Worm (Caenorhabditis elegans) whole organism, young adult: ENCODE measurements around the gene Y73B6BL.22.

Experiments used
- B0035.1 ChIP-seq: sonication (generic microtip); optimal IDR thresholded peaks from 2 replicates; lab custom pipeline; 2016; ENCODE audit warnings: missing genetic modification characterization, mild to moderate bottlenecking, missing compliant biosample characterization, missing genotype, missing genetic modification reagents
- C17E4.6 ChIP-seq: fragments of 200-800 bp; sonication (Bioruptor generic); IDR thresholded peaks from 2 replicates; pipeline ENCODE4 v1.3.6; 2022; ENCODE audit warnings: missing genetic modification reagents, missing genetic modification characterization, missing compliant biosample characterization
- D2030.7 ChIP-seq: fragments of 200-800 bp; sonication (Bioruptor generic); IDR thresholded peaks from 2 replicates; pipeline ENCODE4 v1.3.6; 2022; ENCODE audit warnings: missing genetic modification reagents, missing genetic modification characterization, missing compliant biosample characterization
- F10E7.11 ChIP-seq: sonication (generic microtip); optimal IDR thresholded peaks from 2 replicates; lab custom pipeline; 2017; ENCODE audit warnings: mild to moderate bottlenecking, missing genetic modification characterization, moderate library complexity, missing compliant biosample characterization
- F39B2.1 ChIP-seq: fragments of 200-800 bp; sonication (Bioruptor generic); IDR thresholded peaks from 2 replicates; pipeline ENCODE4 v1.3.6; 2022; ENCODE audit warnings: missing genetic modification reagents, missing genetic modification characterization, missing compliant biosample characterization
- F55B11.4 ChIP-seq: sonication (generic microtip); optimal IDR thresholded peaks from 2 replicates; lab custom pipeline; 2016; ENCODE audit warnings: missing compliant biosample characterization, missing genetic modification characterization, borderline replicate concordance; ENCODE audit not compliant: insufficient read depth
- K11D2.4 ChIP-seq: fragments of 200-800 bp; sonication (Bioruptor generic); IDR thresholded peaks from 2 replicates; pipeline ENCODE4 v1.3.6; 2022; ENCODE audit warnings: missing genetic modification reagents, missing genetic modification characterization, missing compliant biosample characterization
- Y56A3A.18 ChIP-seq: fragments of 200-800 bp; sonication (Bioruptor generic); IDR thresholded peaks from 2 replicates; pipeline ENCODE4 v1.3.6; 2022; ENCODE audit warnings: missing genetic modification reagents, missing genetic modification characterization, missing compliant biosample characterization
- ZK185.1 ChIP-seq: sonication (generic microtip); optimal IDR thresholded peaks from 2 replicates; lab custom pipeline; 2016; ENCODE audit warnings: mild to moderate bottlenecking, missing genetic modification characterization, missing compliant biosample characterization; ENCODE audit not compliant: poor library complexity, severe bottlenecking
- atf-7 ChIP-seq: sonication (generic microtip); optimal IDR thresholded peaks from 2 replicates; lab custom pipeline; 2017; ENCODE audit warnings: mild to moderate bottlenecking, missing genetic modification characterization, missing compliant biosample characterization
- attf-6 ChIP-seq: fragments of 200-800 bp; sonication (Bioruptor generic); IDR thresholded peaks from 2 replicates; pipeline ENCODE4 v1.3.6; 2022; ENCODE audit warnings: missing genetic modification reagents, missing genetic modification characterization, missing compliant biosample characterization
- bed-2 ChIP-seq: fragments of 200-800 bp; sonication (Bioruptor generic); IDR thresholded peaks from 2 replicates; pipeline ENCODE4 v1.3.6; 2022; ENCODE audit warnings: missing genetic modification reagents, missing genetic modification characterization, missing compliant biosample characterization
- ccch-3 ChIP-seq: fragments of 200-800 bp; sonication (Bioruptor generic); optimal IDR thresholded peaks from 2 replicates; lab custom pipeline; 2018; ENCODE audit warnings: mild to moderate bottlenecking, missing genetic modification characterization, missing compliant biosample characterization
- ceh-100 ChIP-seq: fragments of 200-800 bp; sonication (Bioruptor generic); IDR thresholded peaks from 2 replicates; pipeline ENCODE4 v1.3.6; 2022; ENCODE audit warnings: missing genetic modification reagents, missing genetic modification characterization, missing compliant biosample characterization
- ceh-40 ChIP-seq: fragments of 200-800 bp; sonication (Bioruptor generic); IDR thresholded peaks from 2 replicates; pipeline ENCODE4 v1.3.6; 2022; ENCODE audit warnings: missing genetic modification characterization, missing compliant biosample characterization
- ceh-58 ChIP-seq: fragments of 200-800 bp; sonication (Bioruptor generic); IDR thresholded peaks from 2 replicates; pipeline ENCODE4 v1.3.6; 2022; ENCODE audit warnings: missing genetic modification characterization, missing compliant biosample characterization
- ceh-79 ChIP-seq: sonication (generic microtip); optimal IDR thresholded peaks from 2 replicates; lab custom pipeline; 2017; ENCODE audit warnings: mild to moderate bottlenecking, missing genetic modification characterization, missing compliant biosample characterization
- dox-1 ChIP-seq: fragments of 200-800 bp; sonication (Bioruptor generic); IDR thresholded peaks from 2 replicates; pipeline ENCODE4 v1.3.6; 2022; ENCODE audit warnings: missing genetic modification reagents, missing genetic modification characterization, missing compliant biosample characterization
- dpff-1 ChIP-seq: sonication (generic microtip); optimal IDR thresholded peaks from 2 replicates; lab custom pipeline; 2017; ENCODE audit warnings: mild to moderate bottlenecking, missing genetic modification characterization, missing compliant biosample characterization
- egl-44 ChIP-seq: fragments of 200-800 bp; sonication (Bioruptor generic); IDR thresholded peaks from 2 replicates; pipeline ENCODE4 v1.3.6; 2022; ENCODE audit warnings: missing genetic modification reagents, missing genetic modification characterization, missing compliant biosample characterization
- egrh-3 ChIP-seq: fragments of 200-800 bp; sonication (Bioruptor generic); IDR thresholded peaks from 2 replicates; pipeline ENCODE4 v1.3.6; 2022; ENCODE audit warnings: missing genetic modification reagents, missing genetic modification characterization, missing compliant biosample characterization
- ets-4 ChIP-seq: fragments of 200-800 bp; sonication (Bioruptor generic); optimal IDR thresholded peaks from 2 replicates; lab custom pipeline; 2018; ENCODE audit warnings: mild to moderate bottlenecking, missing genetic modification characterization, missing compliant biosample characterization
- fkh-3 ChIP-seq: sonication (generic microtip); optimal IDR thresholded peaks from 2 replicates; lab custom pipeline; 2016; ENCODE audit warnings: mild to moderate bottlenecking, missing genetic modification characterization, missing compliant biosample characterization
- hrde-1 ChIP-seq: sonication (generic microtip); optimal IDR thresholded peaks from 2 replicates; lab custom pipeline; 2016; ENCODE audit warnings: missing genetic modification characterization, mild to moderate bottlenecking, missing compliant biosample characterization, moderate library complexity, missing genotype, missing genetic modification reagents, borderline replicate concordance
- hsf-1 ChIP-seq: fragments of 200-800 bp; sonication (Bioruptor generic); IDR thresholded peaks from 2 replicates; pipeline ENCODE4 v1.3.6; 2022; ENCODE audit warnings: missing genetic modification reagents, missing genetic modification characterization, missing compliant biosample characterization
- let-526 ChIP-seq: fragments of 200-800 bp; sonication (Bioruptor generic); IDR thresholded peaks from 2 replicates; pipeline ENCODE4 v1.3.6; 2022; ENCODE audit warnings: missing genetic modification reagents, missing genetic modification characterization, missing compliant biosample characterization
- lin-26 ChIP-seq: fragments of 200-800 bp; sonication (Bioruptor generic); IDR thresholded peaks from 2 replicates; pipeline ENCODE4 v1.3.6; 2022; ENCODE audit warnings: missing genetic modification reagents, missing genetic modification characterization, missing compliant biosample characterization
- lin-35 ChIP-seq, 3 experiments: fragments of 150-350 bp in 2 of 3; sonication (generic microtip) in 1 of 3; optimal IDR thresholded peaks; 2 replicates each; lab custom pipeline; 2014 to 2018; ENCODE audit warnings: missing biosample characterization in 3 of 3, missing genetic modification characterization in 3 of 3, missing genetic modification reagents in 3 of 3
- lin-40 ChIP-seq: sonication (generic microtip); optimal IDR thresholded peaks from 2 replicates; lab custom pipeline; 2016; ENCODE audit warnings: missing genetic modification characterization, mild to moderate bottlenecking, missing compliant biosample characterization, missing genotype, missing genetic modification reagents
- lin-54 ChIP-seq: fragments of 200-800 bp; sonication (Bioruptor generic); optimal IDR thresholded peaks from 2 replicates; lab custom pipeline; 2018; ENCODE audit warnings: mild to moderate bottlenecking, missing genetic modification characterization, missing compliant biosample characterization
- lsl-1 ChIP-seq: fragments of 200-800 bp; sonication (Bioruptor generic); optimal IDR thresholded peaks from 2 replicates; lab custom pipeline; 2018; ENCODE audit warnings: mild to moderate bottlenecking, missing genetic modification characterization, moderate library complexity, missing compliant biosample characterization
- lsy-27 ChIP-seq: sonication (generic microtip); optimal IDR thresholded peaks from 2 replicates; lab custom pipeline; 2017; ENCODE audit warnings: missing genetic modification characterization, mild to moderate bottlenecking, missing compliant biosample characterization, antibody characterized with exemption, missing genotype, borderline replicate concordance; ENCODE audit not compliant: insufficient read depth
- madf-6 ChIP-seq: fragments of 200-800 bp; sonication (Bioruptor generic); IDR thresholded peaks from 2 replicates; pipeline ENCODE4 v1.3.6; 2022; ENCODE audit warnings: missing genetic modification reagents, missing genetic modification characterization, missing compliant biosample characterization
- mel-28 ChIP-seq: sonication (generic microtip); optimal IDR thresholded peaks from 2 replicates; lab custom pipeline; 2016; ENCODE audit warnings: borderline replicate concordance, mild to moderate bottlenecking, missing genetic modification characterization, missing compliant biosample characterization
- mxl-1 ChIP-seq: sonication (generic microtip); optimal IDR thresholded peaks from 2 replicates; lab custom pipeline; 2016; ENCODE audit warnings: missing genetic modification characterization, missing compliant biosample characterization
- nhr-179 ChIP-seq: sonication (generic microtip); optimal IDR thresholded peaks from 2 replicates; lab custom pipeline; 2016; ENCODE audit warnings: mild to moderate bottlenecking, missing genetic modification characterization, missing compliant biosample characterization
- pbrm-1 ChIP-seq: fragments of 200-800 bp; sonication (Bioruptor generic); IDR thresholded peaks from 2 replicates; pipeline ENCODE4 v1.3.6; 2022; ENCODE audit warnings: missing genetic modification reagents, missing genetic modification characterization, missing compliant biosample characterization
- sea-2 ChIP-seq: fragments of 200-800 bp; sonication (Bioruptor generic); IDR thresholded peaks from 2 replicates; pipeline ENCODE4 v1.3.6; 2022; ENCODE audit warnings: missing genetic modification characterization, missing compliant biosample characterization
- snpc-1.3 ChIP-seq: sonication (generic microtip); optimal IDR thresholded peaks from 2 replicates; lab custom pipeline; 2017; ENCODE audit warnings: missing genetic modification characterization, mild to moderate bottlenecking, missing compliant biosample characterization, antibody characterized with exemption, moderate library complexity, missing genotype, missing genetic modification reagents; ENCODE audit not compliant: insufficient read depth
- snpc-3.4 ChIP-seq: sonication (generic microtip); optimal IDR thresholded peaks from 2 replicates; lab custom pipeline; 2017; ENCODE audit warnings: missing genetic modification characterization, mild to moderate bottlenecking, missing compliant biosample characterization, antibody characterized with exemption, moderate library complexity, missing genotype, missing genetic modification reagents
- snpc-4 ChIP-seq, 5 experiments: fragments of 150-350 bp in 1 of 5; sonication (generic microtip) in 4 of 5; optimal IDR thresholded peaks; 2 replicates each; lab custom pipeline; 2014 to 2018; ENCODE audit warnings: missing genetic modification characterization in 5 of 5, missing biosample characterization in 3 of 5, antibody characterized with exemption in 2 of 5, mild to moderate bottlenecking in 2 of 5, missing compliant biosample characterization in 2 of 5, missing genotype in 2 of 5, moderate library complexity in 2 of 5, missing genetic modification reagents in 1 of 5
- tlf-1 ChIP-seq: fragments of 200-800 bp; sonication (Bioruptor generic); optimal IDR thresholded peaks from 2 replicates; lab custom pipeline; 2018; ENCODE audit warnings: mild to moderate bottlenecking, missing genetic modification characterization, missing compliant biosample characterization
- unc-130 ChIP-seq: sonication (generic microtip); optimal IDR thresholded peaks from 2 replicates; lab custom pipeline; 2016; ENCODE audit warnings: missing genetic modification reagents, missing genetic modification characterization, missing compliant biosample characterization
- zim-3 ChIP-seq: sonication (generic microtip); optimal IDR thresholded peaks from 2 replicates; lab custom pipeline; 2017; ENCODE audit warnings: mild to moderate bottlenecking, missing genetic modification characterization, moderate library complexity, missing compliant biosample characterization
- ztf-3 ChIP-seq: fragments of 200-800 bp; sonication (Bioruptor generic); optimal IDR thresholded peaks from 2 replicates; lab custom pipeline; 2018; ENCODE audit warnings: mild to moderate bottlenecking, missing genetic modification characterization, missing compliant biosample characterization

Gene Y73B6BL.22

DNA sequence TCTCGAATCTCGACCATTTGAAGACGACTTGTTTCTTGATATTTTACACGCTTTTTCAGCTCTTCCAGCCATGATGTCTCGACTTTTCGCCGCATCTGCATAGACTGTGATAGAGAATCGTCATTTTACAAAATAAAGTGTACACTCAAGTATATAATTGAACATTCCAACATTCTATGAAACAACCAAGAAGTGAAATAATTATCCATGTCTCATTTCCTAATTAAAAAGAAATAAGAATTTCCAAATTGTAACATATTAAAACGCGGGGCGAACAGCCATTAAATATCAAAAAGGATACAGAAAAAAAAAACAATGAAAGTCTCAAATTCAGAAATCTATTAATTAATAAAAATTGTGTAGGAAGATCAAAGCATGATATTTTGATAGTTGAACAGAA, 43.5 kb downstream of the Y73B6BL.22 start, which contains the start of gene smg-3 (continued):
- TF ChIP-seq unc-130 (GFP tag; lab: Kevin White, UChicago), result no peak
- no peak for TF ChIP-seq lin-40 (tag; lab: Kevin White, UChicago)
- no peak for TF ChIP-seq ceh-79 (tag; lab: Kevin White, UChicago)
- TF ChIP-seq ceh-58 (GFP tag; lab: Robert Waterston, UW), result no peak
- TF ChIP-seq F55B11.4 (tag; lab: Kevin White, UChicago), result no peak
- TF ChIP-seq ceh-40, result no peak
- 0 out of 2 replicates have a peak, but pooled peaks have one; percentile 6 for TF ChIP-seq hsf-1 (GFP tag; lab: Robert Waterston, UW)
- TF ChIP-seq snpc-3.4, result peak; percentile 15
- TF ChIP-seq K11D2.4, result no peak
- TF ChIP-seq mxl-1, result no peak
- no peak for TF ChIP-seq dox-1 (GFP tag; lab: Robert Waterston, UW)
- TF ChIP-seq ztf-3, result no peak
- TF ChIP-seq egl-44 (GFP tag; lab: Robert Waterston, UW), result no peak
- no peak for TF ChIP-seq zim-3 (tag; lab: Kevin White, UChicago)
- no peak for TF ChIP-seq ceh-100 (GFP tag; lab: Robert Waterston, UW)
- no peak for TF ChIP-seq let-526 (GFP tag; lab: Robert Waterston, UW)
- no peak for TF ChIP-seq bed-2 (GFP tag; lab: Robert Waterston, UW)
- TF ChIP-seq lsl-1 (GFP tag; lab: Kevin White, UChicago), result no peak
- TF ChIP-seq hrde-1 (tag; lab: Kevin White, UChicago), result no peak
- no peak for TF ChIP-seq sea-2 (GFP tag; lab: Robert Waterston, UW)
- no peak for TF ChIP-seq F39B2.1 (GFP tag; lab: Robert Waterston, UW)
- TF ChIP-seq D2030.7 (GFP tag; lab: Robert Waterston, UW), result no peak

DNA sequence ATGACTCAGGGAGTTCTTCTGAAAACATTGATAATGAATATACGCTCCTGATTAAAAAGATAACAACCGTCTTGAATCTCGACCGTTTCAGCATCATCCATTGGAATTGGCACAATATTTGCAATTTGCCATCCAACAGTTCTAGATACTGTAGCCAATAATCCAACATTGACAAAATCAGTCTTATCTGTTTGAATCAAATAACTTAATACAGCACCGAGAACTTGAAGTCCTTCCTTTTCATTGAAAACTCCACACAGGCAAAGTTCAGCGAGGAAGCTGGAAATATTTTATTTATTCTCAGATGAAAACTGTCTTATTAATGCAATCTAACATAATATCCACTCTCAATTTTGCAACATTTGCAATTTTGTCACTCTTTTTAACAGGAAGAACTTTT, 44.2 kb downstream of the Y73B6BL.22 start:
- TF ChIP-seq lin-26 (GFP tag; lab: Robert Waterston, UW), result 0 out of 2 replicates have a peak, but pooled peaks have one; percentile 11
- no peak for TF ChIP-seq ccch-3 (GFP tag; lab: Kevin White, UChicago)

DNA sequence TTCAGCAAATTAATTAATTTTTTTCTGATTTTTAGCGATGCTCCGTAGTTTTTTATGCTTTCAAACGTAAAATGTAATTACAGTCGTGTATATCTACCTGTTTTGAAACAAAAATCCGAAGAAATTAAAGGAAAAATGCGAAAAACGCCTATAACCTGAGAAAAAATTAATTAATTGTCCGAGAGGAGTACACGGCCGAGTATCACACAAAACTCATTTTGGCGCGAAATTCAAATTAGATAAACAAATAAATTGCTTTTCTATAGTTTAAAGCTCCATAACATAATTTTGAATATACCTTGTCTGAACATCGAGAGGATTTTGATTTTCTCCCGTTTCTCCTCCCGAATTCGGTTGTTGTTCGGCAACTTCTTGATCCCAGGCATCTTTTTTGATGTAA, 47.0 kb downstream of the Y73B6BL.22 start:
- no peak for TF ChIP-seq atf-7
- no peak for TF ChIP-seq snpc-4 (GFP tag; optimal IDR thresholded peaks at IDR 0.05; lab: Kevin White, UChicago)
- peak in 1 of 4 experiments; percentile 29 for TF ChIP-seq snpc-4 (tag; optimal IDR thresholded peaks at IDR 0.05; lab: Kevin White, UChicago)
- no peak for TF ChIP-seq Y56A3A.18 (GFP tag; lab: Robert Waterston, UW)
- TF ChIP-seq fkh-3, result no peak
- peak; percentile 21 for TF ChIP-seq ZK185.1 (tag; lab: Kevin White, UChicago)
- TF ChIP-seq attf-6, result no peak
- no peak for TF ChIP-seq K11D2.4
- no peak for TF ChIP-seq F10E7.11 (tag; lab: Kevin White, UChicago)
- TF ChIP-seq lin-35 (GFP tag; optimal IDR thresholded peaks at IDR 0.05; lab: Kevin White, UChicago), result peak in 1 of 3 experiments; percentile 33
- no peak for TF ChIP-seq nhr-179
- no peak for TF ChIP-seq F39B2.1 (GFP tag; lab: Robert Waterston, UW)
- TF ChIP-seq madf-6, result no peak
- no peak for TF ChIP-seq pbrm-1 (GFP tag; lab: Robert Waterston, UW)
- no peak for TF ChIP-seq mxl-1
- no peak for TF ChIP-seq egrh-3 (GFP tag; lab: Robert Waterston, UW)
- no peak for TF ChIP-seq mel-28 (tag; lab: Kevin White, UChicago)
- TF ChIP-seq tlf-1 (GFP tag; lab: Kevin White, UChicago), result no peak
- no peak for TF ChIP-seq B0035.1 (tag; lab: Kevin White, UChicago)
- TF ChIP-seq dpff-1 (tag; lab: Kevin White, UChicago), result no peak
- TF ChIP-seq snpc-1.3, result no peak
- no peak for TF ChIP-seq C17E4.6 (GFP tag; lab: Robert Waterston, UW)
- TF ChIP-seq lsy-27 (tag; lab: Kevin White, UChicago), result no peak
- TF ChIP-seq ets-4, result no peak
- peak; percentile 64 for TF ChIP-seq lin-54 (GFP tag; lab: Kevin White, UChicago)
